Fruit fly (Drosophila melanogaster) whole organism, embryonic: ENCODE data around the gene LManIV.

Experiments used
- CG14667 ChIP-seq: fragments of 200-800 bp; sonication (Bioruptor generic); IDR thresholded peaks from 2 replicates; pipeline ENCODE4 v1.3.6; 2022; ENCODE audit warnings: missing biosample characterization, missing genetic modification characterization
- CG33557 ChIP-seq: fragments of 200-800 bp; sonication (Bioruptor generic); optimal IDR thresholded peaks from 2 replicates; lab custom pipeline; 2019; ENCODE audit warnings: missing biosample characterization, mild to moderate bottlenecking, missing genetic modification characterization, moderate library complexity
- CG4617 ChIP-seq: fragments of 200-800 bp; sonication (Bioruptor generic); optimal IDR thresholded peaks from 3 replicates; lab custom pipeline; 2016; ENCODE audit warnings: missing biosample characterization, missing genetic modification characterization, borderline replicate concordance
- CG9215 ChIP-seq: fragments of 200-800 bp; sonication (Bioruptor generic); IDR thresholded peaks from 2 replicates; pipeline ENCODE4 v1.3.6; 2022; ENCODE audit warnings: missing biosample characterization, missing genetic modification characterization
- Ptx1 ChIP-seq: fragments of 200-800 bp; sonication (Bioruptor generic); IDR thresholded peaks from 2 replicates; pipeline ENCODE4 v1.3.6; 2022; ENCODE audit warnings: missing biosample characterization, missing genetic modification characterization
- Spps ChIP-seq: fragments of 200-800 bp; sonication (Bioruptor generic); optimal IDR thresholded peaks from 2 replicates; lab custom pipeline; 2018; ENCODE audit warnings: missing biosample characterization, mild to moderate bottlenecking, missing genetic modification characterization
- ato ChIP-seq: fragments of 200-800 bp; sonication (Bioruptor generic); IDR thresholded peaks from 2 replicates; pipeline ENCODE4 v1.3.6; 2022; ENCODE audit warnings: missing biosample characterization, missing genetic modification characterization; ENCODE audit not compliant: partially characterized antibody
- eyg ChIP-seq: fragments of 200-800 bp; sonication (Bioruptor generic); optimal IDR thresholded peaks from 3 replicates; lab custom pipeline; 2016; ENCODE audit warnings: missing biosample characterization, missing genetic modification characterization
- slbo ChIP-seq: fragments of 200-800 bp; sonication (Bioruptor generic); IDR thresholded peaks from 2 replicates; pipeline ENCODE4 v1.3.6; 2022; ENCODE audit warnings: missing biosample characterization, missing genetic modification characterization
- sob ChIP-seq: fragments of 200-800 bp; sonication (Bioruptor generic); IDR thresholded peaks from 2 replicates; pipeline ENCODE4 v1.3.6; 2022; ENCODE audit warnings: missing biosample characterization, missing genetic modification characterization

DNA sequence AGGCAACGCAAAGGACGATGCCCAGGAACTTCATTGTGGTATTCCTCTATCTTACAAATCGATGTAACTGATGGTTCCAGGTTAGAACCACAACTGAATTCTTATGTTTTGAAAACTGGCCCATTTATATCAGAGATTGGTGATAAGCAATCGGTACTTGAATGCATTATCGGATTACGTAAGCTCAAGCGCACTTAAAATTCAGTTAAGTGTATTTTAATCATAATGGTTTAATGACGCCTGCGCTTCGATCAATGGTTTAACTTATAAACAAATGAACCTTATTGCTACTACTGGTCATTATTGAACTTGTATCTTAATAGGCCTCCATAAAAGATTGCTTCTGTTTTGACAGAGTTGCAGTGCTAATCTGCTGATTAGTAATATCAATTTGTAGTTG, 4.0 kb upstream of the LManIV start, which contains the start of gene LManV:
- TF ChIP-seq ato (GFP tag; lab: Robert Waterston, UW), result no peak
- no peak for TF ChIP-seq CG33557 (GFP tag; lab: Kevin White, UChicago)
- no peak for TF ChIP-seq CG9215 (GFP tag; lab: Robert Waterston, UW)
- TF ChIP-seq slbo (GFP tag; lab: Robert Waterston, UW), result no peak
- no peak for TF ChIP-seq CG4617 (GFP tag; lab: Kevin White, UChicago)
- no peak for TF ChIP-seq sob (GFP tag; lab: Robert Waterston, UW)
- TF ChIP-seq eyg (GFP tag; lab: Kevin White, UChicago), result no peak
- TF ChIP-seq CG14667 (GFP tag; lab: Robert Waterston, UW), result no peak
- no peak for TF ChIP-seq Spps (tag; lab: Kevin White, UChicago)
- TF ChIP-seq Ptx1, result no peak
